Worm (Caenorhabditis elegans) whole organism, L4 larva: ENCODE results near the gene F23F1.10.

ENCODE experiments used
- ZK337.2 ChIP-seq: fragments of 200-800 bp; sonication (Bioruptor generic); IDR thresholded peaks from 2 replicates; pipeline ENCODE4 v1.3.6; 2022; ENCODE audit warnings: missing genetic modification reagents, missing genetic modification characterization, missing compliant biosample characterization
- ama-1 ChIP-seq: fragments of 150-350 bp; optimal IDR thresholded peaks from 2 replicates; lab custom pipeline; 2014; ENCODE audit warnings: inconsistent platforms, mixed read lengths
- ceh-20 ChIP-seq: fragments of 200-800 bp; sonication (Bioruptor generic); IDR thresholded peaks from 2 replicates; pipeline ENCODE4 v1.3.6; 2022; ENCODE audit warnings: missing genetic modification reagents, missing genetic modification characterization, missing compliant biosample characterization
- fos-1 ChIP-seq: fragments of 150-350 bp; optimal IDR thresholded peaks from 2 replicates; lab custom pipeline; 2014; ENCODE audit warnings: missing biosample characterization, missing genetic modification characterization
- hlh-30 ChIP-seq: sonication (generic microtip); optimal IDR thresholded peaks from 2 replicates; lab custom pipeline; 2017; ENCODE audit warnings: antibody characterized with exemption, mild to moderate bottlenecking, missing genetic modification characterization, missing compliant biosample characterization; ENCODE audit not compliant: insufficient read depth
- jun-1 ChIP-seq: fragments of 150-350 bp; optimal IDR thresholded peaks from 2 replicates; lab custom pipeline; 2014; ENCODE audit warnings: missing biosample characterization, missing genetic modification reagents, missing genetic modification characterization
- lin-15B ChIP-seq: fragments of 150-350 bp; sonication (generic microtip); optimal IDR thresholded peaks from 3 replicates; lab custom pipeline; 2014; ENCODE audit warnings: missing biosample characterization, missing genetic modification characterization
- nhr-10 ChIP-seq: fragments of 150-350 bp; optimal IDR thresholded peaks from 2 replicates; lab custom pipeline; 2014; ENCODE audit warnings: missing biosample characterization, missing genetic modification characterization
- nhr-25 ChIP-seq: sonication (generic microtip); optimal IDR thresholded peaks from 2 replicates; lab custom pipeline; 2017; ENCODE audit warnings: missing genetic modification characterization, mild to moderate bottlenecking, missing compliant biosample characterization, antibody characterized with exemption, moderate library complexity, borderline replicate concordance; ENCODE audit not compliant: insufficient read depth
- nhr-77 ChIP-seq: fragments of 150-350 bp; optimal IDR thresholded peaks from 2 replicates; lab custom pipeline; 2014; ENCODE audit warnings: missing biosample characterization, missing genetic modification characterization
- unc-39 ChIP-seq: sonication (generic microtip); optimal IDR thresholded peaks from 2 replicates; lab custom pipeline; 2017; ENCODE audit warnings: missing biosample characterization, missing genetic modification characterization
- ztf-7 ChIP-seq: fragments of 150-350 bp; optimal IDR thresholded peaks from 2 replicates; lab custom pipeline; 2014; ENCODE audit warnings: missing biosample characterization, missing genetic modification characterization

DNA sequence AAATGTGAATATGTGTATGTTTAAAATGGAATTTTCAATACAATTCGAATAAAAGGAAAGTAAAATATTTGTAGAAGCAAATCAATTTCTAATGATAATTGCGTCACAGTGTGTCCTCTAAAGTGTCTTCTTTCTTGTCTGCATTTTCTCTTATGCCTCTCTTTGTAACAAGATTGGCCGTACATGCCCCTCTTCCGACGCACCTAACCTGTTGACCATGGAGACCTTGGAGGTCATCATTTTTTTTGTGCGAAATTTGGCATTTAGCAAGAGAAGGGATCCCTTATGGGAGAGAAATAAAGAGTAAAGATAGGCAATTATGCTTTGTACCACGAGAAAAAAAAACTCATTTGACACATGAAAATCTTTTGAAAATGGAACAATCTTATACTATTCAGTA, 13.5 kb downstream of the F23F1.10 start, which contains the start of gene F23F1.4:
- TF ChIP-seq ceh-20 (GFP tag; lab: Robert Waterston, UW) (no peak), ama-1 (no peak), fos-1 (tag; lab: Kevin White, UChicago) (no peak), lin-15B (tag; lab: Kevin White, UChicago) (no peak), nhr-10 (tag; lab: Kevin White, UChicago) (no peak), ztf-7 (tag; lab: Kevin White, UChicago) (no peak), jun-1 (no peak), nhr-77 (tag; lab: Kevin White, UChicago) (no peak), nhr-25 (tag; lab: Kevin White, UChicago) (no peak), ZK337.2 (no peak), hlh-30 (tag; lab: Kevin White, UChicago) (no peak), unc-39 (tag; lab: Kevin White, UChicago) (no peak)
